Fruit fly (Drosophila melanogaster): Measurements from ENCODE around the gene CG6999.

The CG6999 gene

DNA sequence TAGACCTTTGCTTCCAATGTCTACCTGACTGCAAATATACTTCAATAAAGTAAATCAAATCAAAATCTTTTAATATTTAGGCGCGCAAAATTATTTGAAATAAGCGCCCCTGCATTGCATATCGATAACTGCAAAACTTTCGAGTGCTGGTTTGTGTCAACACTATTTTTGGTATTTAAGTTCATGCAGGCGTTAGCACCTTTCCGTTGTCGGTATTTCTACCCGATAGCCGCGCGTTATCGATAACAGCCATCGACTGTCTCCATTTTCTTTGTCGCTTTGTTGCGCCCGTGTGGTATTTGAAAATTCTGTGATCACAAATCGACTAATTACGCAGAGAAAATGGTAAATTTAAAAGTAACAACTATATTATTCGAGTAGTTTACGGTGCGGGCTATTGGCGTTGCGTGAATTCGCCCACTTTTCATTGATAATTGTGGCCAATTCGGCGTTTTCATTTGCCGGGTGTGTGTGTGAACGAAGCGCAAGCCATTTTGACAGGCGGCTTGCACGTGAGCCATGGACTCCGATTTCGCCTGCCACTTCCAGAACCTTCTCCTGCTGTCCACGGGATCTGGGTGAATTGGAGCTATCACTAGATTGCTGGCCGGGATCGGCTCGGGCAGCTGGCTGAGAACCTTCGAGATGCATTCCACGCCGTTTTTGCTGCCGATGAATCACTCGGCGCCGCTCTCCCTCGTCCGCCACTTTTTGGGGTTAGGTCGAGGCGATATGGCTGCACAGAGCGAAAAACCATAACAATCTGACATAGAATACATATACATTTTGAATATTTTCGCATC lies 1.3 kb downstream of the CG6999 start, which contains the start of gene CCT2 (continued):
- no peak for TF ChIP-seq fd102C (GFP tag; optimal IDR thresholded peaks at IDR 0.05)
- no peak for TF ChIP-seq CG15073 (GFP tag; optimal IDR thresholded peaks at IDR 0.05)
- no peak for TF ChIP-seq CG7928 (GFP tag; optimal IDR thresholded peaks at IDR 0.05)
- TF ChIP-seq Rx (GFP tag; IDR thresholded peaks at IDR 0.05): no peak
- TF ChIP-seq CG10209 (GFP tag; optimal IDR thresholded peaks at IDR 0.05): no peak
- TF ChIP-seq CG6654 (GFP tag; optimal IDR thresholded peaks at IDR 0.05): no peak
- peak; percentile 57 for TF ChIP-seq hbn (GFP tag; IDR thresholded peaks at IDR 0.05; ENCODE audit: partially characterized antibody)
- no peak for TF ChIP-seq chn (GFP tag; optimal IDR thresholded peaks at IDR 0.05)
- no peak for TF ChIP-seq cad (GFP tag; optimal IDR thresholded peaks at IDR 0.05)
- TF ChIP-seq lola (GFP tag; optimal IDR thresholded peaks at IDR 0.05): no peak
- no peak for TF ChIP-seq CG17359 (tag; optimal IDR thresholded peaks at IDR 0.05)
- no peak for TF ChIP-seq CG34376 (GFP tag; optimal IDR thresholded peaks at IDR 0.05)
- TF ChIP-seq lbe (GFP tag; optimal IDR thresholded peaks at IDR 0.05): no peak
- TF ChIP-seq dmrt99B (tag; optimal IDR thresholded peaks at IDR 0.05): no peak
- TF ChIP-seq Dll (GFP tag; IDR thresholded peaks at IDR 0.05; ENCODE audit: partially characterized antibody): peak; percentile 67
- TF ChIP-seq CG5953 (GFP tag; IDR thresholded peaks at IDR 0.05): no peak
- no peak for TF ChIP-seq CG5180 (GFP tag; optimal IDR thresholded peaks at IDR 0.05)
- TF ChIP-seq fd64A (GFP tag; optimal IDR thresholded peaks at IDR 0.05): no peak
- no peak for TF ChIP-seq CG9876 (GFP tag; optimal IDR thresholded peaks at IDR 0.05)
- TF ChIP-seq CG10147 (GFP tag; optimal IDR thresholded peaks at IDR 0.05): no peak
- TF ChIP-seq CG32532 (GFP tag; IDR thresholded peaks at IDR 0.05): no peak
- no peak for TF ChIP-seq CG8281 (tag; optimal IDR thresholded peaks at IDR 0.05)
- TF ChIP-seq E2f2 (GFP tag; IDR thresholded peaks at IDR 0.05): peak; percentile 97
- peak; percentile 38; the same call in 1 of the 3 replicates for TF ChIP-seq CG7963 (GFP tag; IDR thresholded peaks at IDR 0.05; ENCODE audit: partially characterized antibody)
- no peak for TF ChIP-seq Stat92E (GFP tag; optimal IDR thresholded peaks at IDR 0.05)
- no peak for TF ChIP-seq Max (GFP tag; optimal IDR thresholded peaks at IDR 0.05)
- no peak for TF ChIP-seq stc (GFP tag; IDR thresholded peaks at IDR 0.05)
- no peak for TF ChIP-seq CG11723 (GFP tag; optimal IDR thresholded peaks at IDR 0.05)
- no peak for TF ChIP-seq psq (GFP tag; optimal IDR thresholded peaks at IDR 0.05)
- no peak for TF ChIP-seq CG18262 (tag; optimal IDR thresholded peaks at IDR 0.05)
- peak; percentile 26 for TF ChIP-seq Sin3A (optimal IDR thresholded peaks at IDR 0.05)
- no peak for TF ChIP-seq CG1792 (GFP tag; optimal IDR thresholded peaks at IDR 0.05)
- TF ChIP-seq cg (GFP tag; optimal IDR thresholded peaks at IDR 0.05): no peak
- no peak for TF ChIP-seq HHEX (GFP tag; optimal IDR thresholded peaks at IDR 0.05)
- TF ChIP-seq dati (GFP tag; IDR thresholded peaks at IDR 0.05): no peak
- no peak for TF ChIP-seq GATAe (GFP tag; conservative IDR thresholded peaks at IDR 0.05)
- no peak for TF ChIP-seq CG10462 (GFP tag; optimal IDR thresholded peaks at IDR 0.05)
- TF ChIP-seq btn (GFP tag; optimal IDR thresholded peaks at IDR 0.05): no peak
- no peak for TF ChIP-seq corto (GFP tag; optimal IDR thresholded peaks at IDR 0.05)
- TF ChIP-seq Lpt (GFP tag; optimal IDR thresholded peaks at IDR 0.05): no peak
- TF ChIP-seq oc (tag; optimal IDR thresholded peaks at IDR 0.05): no peak
- TF ChIP-seq CG43689 (GFP tag; IDR thresholded peaks at IDR 0.05): no peak
- no peak for TF ChIP-seq grau (tag; optimal IDR thresholded peaks at IDR 0.05)
- TF ChIP-seq klu (GFP tag; IDR thresholded peaks at IDR 0.05): no peak
- TF ChIP-seq HLHmδ (GFP tag; optimal IDR thresholded peaks at IDR 0.05): no peak
- TF ChIP-seq CG7556 (GFP tag; optimal IDR thresholded peaks at IDR 0.05): no peak
- TF ChIP-seq D19B (GFP tag; optimal IDR thresholded peaks at IDR 0.05): no peak
- peak; percentile 56 for TF ChIP-seq Myb (GFP tag; optimal IDR thresholded peaks at IDR 0.05)
- no peak for TF ChIP-seq pan (optimal IDR thresholded peaks at IDR 0.05)
- no peak for TF ChIP-seq pan (GFP tag; optimal IDR thresholded peaks at IDR 0.05 in 1 of 2, IDR thresholded peaks at IDR 0.05 in 1 of 2)

All from whole organism, embryonic.